Worm (Caenorhabditis elegans): Measurements from ENCODE around the gene srt-73.

ce11 chrIV:7841218-7841617 lies 37.9 kb upstream of the srt-73 start:
- TF ChIP-seq cog-1 (tag; optimal IDR thresholded peaks at IDR 0.05) (no peak), flt-1 (GFP tag; IDR thresholded peaks at IDR 0.05) (no peak), klf-2 (GFP tag; conservative IDR thresholded peaks at IDR 0.05) (no peak), med-1 (GFP tag; optimal IDR thresholded peaks at IDR 0.05; ENCODE audit: insufficient read depth) (no peak)

Measured in whole organism, midembryonic.